Worm (Caenorhabditis elegans): Measurements from ENCODE around the gene F49C12.2.
"Not testable (repeated sequence)": the region's sequence is repeated elsewhere in the genome, so short reads cannot be mapped to it uniquely, and the experiment has no call there.

Gene F49C12.2

ce11 chrIV:9286305-9286704 lies 12.7 kb downstream of the F49C12.2 start, which contains the start of gene nhr-267:
TSS of gene nhr-267 (minus strand) at chrIV:9286405.
- not testable (repeated sequence) for TF ChIP-seq lin-15B (tag; optimal IDR thresholded peaks at IDR 0.05); ceh-63 (GFP tag; optimal IDR thresholded peaks at IDR 0.05); fkh-4 (tag; optimal IDR thresholded peaks at IDR 0.05; ENCODE audit: borderline replicate concordance)

- no peak for TF ChIP-seq lin-39 (tag; optimal IDR thresholded peaks at IDR 0.05)
- no peak for TF ChIP-seq alr-1 (tag; optimal IDR thresholded peaks at IDR 0.05; ENCODE audit: borderline replicate concordance)
Observed at ce11 chrIV:9274008-9274529, 25.0 kb downstream of the F49C12.2 start, which contains the start of gene nmy-3. TSS of gene nmy-3 (plus strand) at chrIV:9274479.

ce11 chrIV:9269796-9270195 lies 29.2 kb downstream of the F49C12.2 start, which contains the start of gene flh-3:
TSS of gene flh-3 (plus strand) at chrIV:9270096.
- no peak for TF ChIP-seq sox-4 (tag; optimal IDR thresholded peaks at IDR 0.05)
- TF ChIP-seq ces-1 (GFP tag; optimal IDR thresholded peaks at IDR 0.05), result no peak
- no peak for TF ChIP-seq C04F5.9 (tag; optimal IDR thresholded peaks at IDR 0.05)
- no peak for TF ChIP-seq unc-98 (GFP tag; IDR thresholded peaks at IDR 0.05)
- no peak for TF ChIP-seq vab-15 (tag; optimal IDR thresholded peaks at IDR 0.05)
- TF ChIP-seq mef-2 (tag; optimal IDR thresholded peaks at IDR 0.05), result no peak
- no peak for TF ChIP-seq aha-1 (tag; optimal IDR thresholded peaks at IDR 0.05)
- TF ChIP-seq nhr-85 (tag), result no peak
- TF ChIP-seq fkh-10 (GFP tag; optimal IDR thresholded peaks at IDR 0.05), result no peak
- TF ChIP-seq ztf-11 (tag; optimal IDR thresholded peaks at IDR 0.05), result no peak
- TF ChIP-seq nhr-77 (tag; optimal IDR thresholded peaks at IDR 0.05), result no peak
- TF ChIP-seq ama-1 (optimal IDR thresholded peaks at IDR 0.05), result no peak
- TF ChIP-seq lin-39 (tag; optimal IDR thresholded peaks at IDR 0.05), result no peak
- no peak for TF ChIP-seq aly-2 (tag; optimal IDR thresholded peaks at IDR 0.05)
- TF ChIP-seq egl-27 (tag; optimal IDR thresholded peaks at IDR 0.05), result no peak
- no peak for TF ChIP-seq snu-23 (GFP tag; optimal IDR thresholded peaks at IDR 0.05)
- no peak for TF ChIP-seq nhr-90 (tag; optimal IDR thresholded peaks at IDR 0.05; ENCODE audit: poor library complexity)
- TF ChIP-seq unc-86 (tag; optimal IDR thresholded peaks at IDR 0.05), result no peak
- no peak for TF ChIP-seq isw-1 (GFP tag; IDR thresholded peaks at IDR 0.05)
- TF ChIP-seq lin-15B (tag; optimal IDR thresholded peaks at IDR 0.05), result no peak

- no peak for TF ChIP-seq blmp-1 (tag; optimal IDR thresholded peaks at IDR 0.05)
- TF ChIP-seq vab-15 (tag; optimal IDR thresholded peaks at IDR 0.05), result no peak
- no peak for TF ChIP-seq lin-13 (GFP tag; optimal IDR thresholded peaks at IDR 0.05)
- no peak for TF ChIP-seq sptf-1 (tag; optimal IDR thresholded peaks at IDR 0.05)
- no peak for TF ChIP-seq nhr-85 (tag)
- no peak for TF ChIP-seq pax-3 (tag; optimal IDR thresholded peaks at IDR 0.05)
- TF ChIP-seq nhr-237 (tag; optimal IDR thresholded peaks at IDR 0.05), result no peak
- TF ChIP-seq egl-27 (tag; optimal IDR thresholded peaks at IDR 0.05), result no peak
- no peak for TF ChIP-seq efl-1 (optimal IDR thresholded peaks at IDR 0.05)
- peak in 1 of 2 experiments; percentile 11 for TF ChIP-seq efl-1 (GFP tag; optimal IDR thresholded peaks at IDR 0.05 in 1 of 2)
- no peak for TF ChIP-seq dpl-1 (GFP tag; optimal IDR thresholded peaks at IDR 0.05)
- TF ChIP-seq ztf-11 (tag; optimal IDR thresholded peaks at IDR 0.05), result peak in 1 of 2 experiments; percentile 28
Observed at ce11 chrIV:9268916-9269315, 30.1 kb downstream of the F49C12.2 start.

ce11 chrIV:9267581-9267980 lies 31.5 kb downstream of the F49C12.2 start:
- TF ChIP-seq blmp-1 (tag; optimal IDR thresholded peaks at IDR 0.05) (peak; percentile 56), xbp-1 (tag; optimal IDR thresholded peaks at IDR 0.05) (no peak)

- TF ChIP-seq alr-1 (tag; optimal IDR thresholded peaks at IDR 0.05; ENCODE audit: borderline replicate concordance) (no peak), Y116A8C.19 (tag; optimal IDR thresholded peaks at IDR 0.05; ENCODE audit: borderline replicate concordance) (no peak), aly-2 (tag; optimal IDR thresholded peaks at IDR 0.05) (no peak), C34B4.2 (tag; optimal IDR thresholded peaks at IDR 0.05) (no peak), C16A3.4 (tag; optimal IDR thresholded peaks at IDR 0.05) (no peak), nhr-11 (tag; optimal IDR thresholded peaks at IDR 0.05) (no peak), sox-4 (tag; optimal IDR thresholded peaks at IDR 0.05) (no peak), nhr-71 (tag; optimal IDR thresholded peaks at IDR 0.05) (no peak), sptf-1 (tag; optimal IDR thresholded peaks at IDR 0.05) (no peak)
Observed at ce11 chrIV:9266464-9266863, 32.6 kb downstream of the F49C12.2 start, which contains the start of gene Y11D7A.19. TSS of gene Y11D7A.19 (minus strand) at chrIV:9266564.

Data from whole organism, L1 larva.